Fruit fly (Drosophila melanogaster): Measurements from ENCODE around the gene Act87E.

dm6 chr3R:13453955-13454354 is 28.2 kb downstream of the Act87E start:
- no peak for TF ChIP-seq D1 (tag; optimal IDR thresholded peaks at IDR 0.05)
- no peak for TF ChIP-seq CG13204 (GFP tag; optimal IDR thresholded peaks at IDR 0.05)
- no peak for TF ChIP-seq Pif1B (GFP tag; optimal IDR thresholded peaks at IDR 0.05)
- TF ChIP-seq rn (GFP tag; IDR thresholded peaks at IDR 0.05), result no peak
- TF ChIP-seq CG32121 (GFP tag; IDR thresholded peaks at IDR 0.05), result no peak
- no peak for TF ChIP-seq CG34367 (tag; optimal IDR thresholded peaks at IDR 0.05)
- no peak for TF ChIP-seq CG8159 (tag; optimal IDR thresholded peaks at IDR 0.05)
- TF ChIP-seq CG9948 (tag; optimal IDR thresholded peaks at IDR 0.05), result no peak
